Worm (Caenorhabditis elegans): ENCODE results near the gene col-115.

Gene col-115

ce11 chrIV:7983021-7983420 is 5.5 kb upstream of the col-115 start:
- TF ChIP-seq unc-120 (tag; optimal IDR thresholded peaks at IDR 0.05; ENCODE audit: poor library complexity, severe bottlenecking), result no peak
- peak; percentile 71 for TF ChIP-seq elt-1 (tag; optimal IDR thresholded peaks at IDR 0.05; ENCODE audit: borderline replicate concordance, insufficient read depth)

ce11 chrIV:7983728-7984346 is 4.6 kb upstream of the col-115 start:
- TF ChIP-seq blmp-1 (tag; optimal IDR thresholded peaks at IDR 0.05) (no peak), hlh-1 (tag; optimal IDR thresholded peaks at IDR 0.05) (no peak), nhr-76 (tag; optimal IDR thresholded peaks at IDR 0.05) (no peak), nhr-2 (tag; optimal IDR thresholded peaks at IDR 0.05) (no peak), ztf-11 (tag; optimal IDR thresholded peaks at IDR 0.05) (no peak), mep-1 (tag; optimal IDR thresholded peaks at IDR 0.05) (no peak)

ce11 chrIV:7985737-7986136 is 2.7 kb upstream of the col-115 start:
- TF ChIP-seq hlh-1 (tag; optimal IDR thresholded peaks at IDR 0.05) (no peak), drap-1 (GFP tag; optimal IDR thresholded peaks at IDR 0.05) (no peak), elt-3 (tag; optimal IDR thresholded peaks at IDR 0.05) (peak; percentile 28), flh-1 (GFP tag; optimal IDR thresholded peaks at IDR 0.05) (no peak), ceh-83 (GFP tag; optimal IDR thresholded peaks at IDR 0.05) (no peak), nhr-28 (tag; optimal IDR thresholded peaks at IDR 0.05) (no peak), cnd-1 (tag; optimal IDR thresholded peaks at IDR 0.05) (no peak)

ce11 chrIV:7987083-7987482 is 1.4 kb upstream of the col-115 start, which contains the start of gene mec-17:
Gene mec-17 (minus strand): TSS chrIV:7987183.
- no peak for TF ChIP-seq nhr-28 (tag; optimal IDR thresholded peaks at IDR 0.05)
- no peak for TF ChIP-seq elt-3 (tag; optimal IDR thresholded peaks at IDR 0.05)
- TF ChIP-seq ceh-43 (GFP tag; optimal IDR thresholded peaks at IDR 0.05), result no peak
- no peak for TF ChIP-seq nhr-2 (tag; optimal IDR thresholded peaks at IDR 0.05)
- TF ChIP-seq unc-120 (tag; optimal IDR thresholded peaks at IDR 0.05; ENCODE audit: poor library complexity, severe bottlenecking), result no peak
- no peak for TF ChIP-seq ceh-39 (tag; optimal IDR thresholded peaks at IDR 0.05)
- TF ChIP-seq nhr-12 (tag; optimal IDR thresholded peaks at IDR 0.05), result no peak
- no peak for TF ChIP-seq ztf-11 (tag; optimal IDR thresholded peaks at IDR 0.05)
- no peak for TF ChIP-seq zip-8 (tag; optimal IDR thresholded peaks at IDR 0.05)
- no peak for TF ChIP-seq nhr-76 (tag; optimal IDR thresholded peaks at IDR 0.05)
- TF ChIP-seq hlh-1 (tag; optimal IDR thresholded peaks at IDR 0.05), result no peak
- TF ChIP-seq lsy-2 (tag; optimal IDR thresholded peaks at IDR 0.05), result no peak
- no peak for TF ChIP-seq sem-2 (GFP tag; optimal IDR thresholded peaks at IDR 0.05)
- TF ChIP-seq tbx-8 (GFP tag; optimal IDR thresholded peaks at IDR 0.05), result no peak
- no peak for TF ChIP-seq blmp-1 (tag; optimal IDR thresholded peaks at IDR 0.05)
- no peak for TF ChIP-seq lin-13 (tag; optimal IDR thresholded peaks at IDR 0.05)
- no peak for TF ChIP-seq unc-39 (tag; optimal IDR thresholded peaks at IDR 0.05)
- no peak for TF ChIP-seq snpc-4 (tag; optimal IDR thresholded peaks at IDR 0.05)
- no peak for TF ChIP-seq nhr-237 (tag; optimal IDR thresholded peaks at IDR 0.05)
- no peak for TF ChIP-seq ceh-83 (GFP tag; optimal IDR thresholded peaks at IDR 0.05)

- TF ChIP-seq ceh-83 (GFP tag; optimal IDR thresholded peaks at IDR 0.05) (no peak), lin-13 (tag; optimal IDR thresholded peaks at IDR 0.05) (no peak), nhr-237 (tag; optimal IDR thresholded peaks at IDR 0.05) (no peak), mep-1 (tag; optimal IDR thresholded peaks at IDR 0.05) (no peak), tbx-8 (GFP tag; optimal IDR thresholded peaks at IDR 0.05) (no peak), nhr-12 (tag; optimal IDR thresholded peaks at IDR 0.05) (no peak), ces-1 (GFP tag; optimal IDR thresholded peaks at IDR 0.05) (no peak), unc-62 (GFP tag; optimal IDR thresholded peaks at IDR 0.05) (no peak), mab-5 (tag; optimal IDR thresholded peaks at IDR 0.05) (no peak), elt-3 (tag; optimal IDR thresholded peaks at IDR 0.05) (no peak), bed-3 (GFP tag; optimal IDR thresholded peaks at IDR 0.05) (no peak), mls-2 (tag; optimal IDR thresholded peaks at IDR 0.05) (no peak)
These were observed 6.2 kb downstream of the col-115 start for ce11 chrIV:7994715-7995114.

ce11 chrIV:8000763-8001162 is 12.3 kb downstream of the col-115 start:
- TF ChIP-seq nhr-76 (tag; optimal IDR thresholded peaks at IDR 0.05), result no peak
- no peak for TF ChIP-seq blmp-1 (tag; optimal IDR thresholded peaks at IDR 0.05)
- TF ChIP-seq lin-13 (tag; optimal IDR thresholded peaks at IDR 0.05), result no peak
- no peak for TF ChIP-seq ceh-83 (GFP tag; optimal IDR thresholded peaks at IDR 0.05)
- peak; percentile 85 for TF ChIP-seq nhr-2 (tag; optimal IDR thresholded peaks at IDR 0.05)
- TF ChIP-seq nhr-237 (tag; optimal IDR thresholded peaks at IDR 0.05), result no peak
- TF ChIP-seq ztf-11 (tag; optimal IDR thresholded peaks at IDR 0.05), result no peak
- TF ChIP-seq elt-1 (tag; optimal IDR thresholded peaks at IDR 0.05; ENCODE audit: borderline replicate concordance, insufficient read depth), result no peak
- peak; percentile 38 for TF ChIP-seq zip-8 (tag; optimal IDR thresholded peaks at IDR 0.05)
- TF ChIP-seq sptf-1 (tag; optimal IDR thresholded peaks at IDR 0.05), result no peak
- TF ChIP-seq bed-3 (GFP tag; optimal IDR thresholded peaks at IDR 0.05), result no peak
